Fruit fly (Drosophila melanogaster) whole organism: ENCODE data around the gene nrv1.

Experiments
- CG8478 ChIP-seq: fragments of >200 bp; optimal IDR thresholded peaks from 2 replicates; lab custom pipeline; 2018; ENCODE audit warnings: inconsistent platforms
- Dll ChIP-seq: fragments of >200 bp; optimal IDR thresholded peaks from 2 replicates; lab custom pipeline; 2017
- EcR ChIP-seq, 2 experiments: fragments of >200 bp; optimal IDR thresholded peaks; 2 replicates each; lab custom pipeline; 2017; ENCODE audit warnings: missing biosample characterization in 2 of 2, missing genetic modification characterization in 2 of 2, missing genetic modification reagents in 2 of 2
- pan ChIP-seq: fragments of >200 bp; optimal IDR thresholded peaks from 2 replicates; lab custom pipeline; 2017
- psq ChIP-seq: fragments of >200 bp; optimal IDR thresholded peaks from 2 replicates; lab custom pipeline; 2017
- usp ChIP-seq: fragments of >200 bp; optimal IDR thresholded peaks from 2 replicates; lab custom pipeline; 2017; ENCODE audit warnings: missing biosample characterization, missing genetic modification characterization, mixed read lengths

nrv1 gene

dm6 chr2L:6741980-6742591, 44.6 kb downstream of the nrv1 start, which contains the start of gene meng:
TSS of gene meng (plus strand) at chr2L:6742502.
- no peak for TF ChIP-seq pan (lab: Kevin White, UChicago)
- TF ChIP-seq EcR (GFP tag; optimal IDR thresholded peaks at IDR 0.05; lab: Kevin White, UChicago) = no peak
- no peak for TF ChIP-seq CG8478
- TF ChIP-seq psq (lab: Kevin White, UChicago) = no peak
- no peak for TF ChIP-seq usp (GFP tag; lab: Kevin White, UChicago)
- no peak for TF ChIP-seq Dll (lab: Kevin White, UChicago)

dm6 chr2L:6740088-6740487, 46.6 kb downstream of the nrv1 start, which contains the start of gene TTLL3A:
TSS of gene TTLL3A (minus strand) at chr2L:6740188.
- TF ChIP-seq Dll (lab: Kevin White, UChicago) (no peak), CG8478 (no peak), pan (lab: Kevin White, UChicago) (no peak), EcR (GFP tag; optimal IDR thresholded peaks at IDR 0.05; lab: Kevin White, UChicago) (no peak)

- TF ChIP-seq psq (lab: Kevin White, UChicago) (no peak), EcR (GFP tag; optimal IDR thresholded peaks at IDR 0.05; lab: Kevin White, UChicago) (no peak), pan (lab: Kevin White, UChicago) (no peak), CG8478 (no peak), usp (GFP tag; lab: Kevin White, UChicago) (no peak), Dll (lab: Kevin White, UChicago) (no peak)
Measured at dm6 chr2L:6732566-6732965, 54.1 kb downstream of the nrv1 start, which contains the start of gene TTLL3B. TSS of gene TTLL3B (plus strand) at chr2L:6732866.
